Fruit fly (Drosophila melanogaster): ENCODE measurements around the gene CG14625.
A peak's percentile ranks its signal among the peaks of the same experiment; 100 is the strongest.

Gene CG14625

dm6 chrX:1231707-1232106 is 32.4 kb downstream of the CG14625 start:
- TF ChIP-seq pan (optimal IDR thresholded peaks at IDR 0.05) (no peak), fru (GFP tag; optimal IDR thresholded peaks at IDR 0.05) (no peak), Vsx2 (GFP tag; optimal IDR thresholded peaks at IDR 0.05; ENCODE audit: partially characterized antibody) (no peak), Abd-B (GFP tag; optimal IDR thresholded peaks at IDR 0.05) (no peak), psq (GFP tag; optimal IDR thresholded peaks at IDR 0.05) (no peak), CG9705 (GFP tag; optimal IDR thresholded peaks at IDR 0.05) (no peak), OdsH (GFP tag; optimal IDR thresholded peaks at IDR 0.05) (no peak), tai (GFP tag; optimal IDR thresholded peaks at IDR 0.05) (no peak), CG32264 (GFP tag; optimal IDR thresholded peaks at IDR 0.05) (no peak), dsf (GFP tag; optimal IDR thresholded peaks at IDR 0.05; ENCODE audit: borderline replicate concordance) (no peak), usp (GFP tag; optimal IDR thresholded peaks at IDR 0.05) (no peak), Mio (GFP tag; optimal IDR thresholded peaks at IDR 0.05) (no peak), Sp1 (GFP tag; optimal IDR thresholded peaks at IDR 0.05) (no peak), sv (GFP tag; optimal IDR thresholded peaks at IDR 0.05) (no peak), jim (GFP tag; optimal IDR thresholded peaks at IDR 0.05) (no peak), br (GFP tag; optimal IDR thresholded peaks at IDR 0.05) (no peak), Dif (GFP tag; optimal IDR thresholded peaks at IDR 0.05; ENCODE audit: partially characterized antibody) (no peak), Hnf4 (GFP tag; optimal IDR thresholded peaks at IDR 0.05) (no peak)

dm6 chrX:1232533-1233212 is 33.3 kb downstream of the CG14625 start:
- TF ChIP-seq jim (GFP tag; optimal IDR thresholded peaks at IDR 0.05) (no peak), lola (GFP tag; optimal IDR thresholded peaks at IDR 0.05) (no peak), CrebA (GFP tag; optimal IDR thresholded peaks at IDR 0.05; ENCODE audit: borderline replicate concordance) (no peak), woc (GFP tag; optimal IDR thresholded peaks at IDR 0.05) (no peak), psq (GFP tag; optimal IDR thresholded peaks at IDR 0.05) (peak; percentile 21)

dm6 chrX:1233989-1234388 is 34.6 kb downstream of the CG14625 start:
- TF ChIP-seq h (GFP tag; optimal IDR thresholded peaks at IDR 0.05) (no peak), Dif (GFP tag; optimal IDR thresholded peaks at IDR 0.05; ENCODE audit: partially characterized antibody) (peak; percentile 25), brk (GFP tag; optimal IDR thresholded peaks at IDR 0.05) (no peak), woc (GFP tag; optimal IDR thresholded peaks at IDR 0.05) (no peak), dsf (GFP tag; optimal IDR thresholded peaks at IDR 0.05; ENCODE audit: borderline replicate concordance) (no peak), psq (GFP tag; optimal IDR thresholded peaks at IDR 0.05) (no peak)

dm6 chrX:1234817-1235617 is 35.7 kb downstream of the CG14625 start:
- TF ChIP-seq psq (GFP tag; optimal IDR thresholded peaks at IDR 0.05) = peak; percentile 86
- TF ChIP-seq CG9705 (GFP tag; optimal IDR thresholded peaks at IDR 0.05) = peak; percentile 40
- peak; percentile 82 for TF ChIP-seq HLH106 (tag; optimal IDR thresholded peaks at IDR 0.05)
- TF ChIP-seq Hnf4 (GFP tag; optimal IDR thresholded peaks at IDR 0.05) = peak; percentile 69
- TF ChIP-seq dl (GFP tag; optimal IDR thresholded peaks at IDR 0.05; ENCODE audit: insufficient read depth in 1 of 2, partially characterized antibody in 2 of 2) = peak; percentile 23 to 65
- TF ChIP-seq Jra (GFP tag; optimal IDR thresholded peaks at IDR 0.05) = peak; percentile 33
- TF ChIP-seq woc (GFP tag; optimal IDR thresholded peaks at IDR 0.05) = peak; percentile 92
- TF ChIP-seq lola (GFP tag; optimal IDR thresholded peaks at IDR 0.05) = no peak
- TF ChIP-seq Myc (optimal IDR thresholded peaks at IDR 0.05) = no peak
- TF ChIP-seq ey (GFP tag; optimal IDR thresholded peaks at IDR 0.05) = peak; percentile 77
- TF ChIP-seq Hr83 (GFP tag; optimal IDR thresholded peaks at IDR 0.05; ENCODE audit: poor library complexity, severe bottlenecking) = no peak
- TF ChIP-seq Dif (GFP tag; optimal IDR thresholded peaks at IDR 0.05; ENCODE audit: partially characterized antibody) = peak; percentile 67
- peak; percentile 89 for TF ChIP-seq fru (GFP tag; optimal IDR thresholded peaks at IDR 0.05)
- peak; percentile 83 for TF ChIP-seq h (GFP tag; optimal IDR thresholded peaks at IDR 0.05)
- peak; percentile 74 for TF ChIP-seq rgr (GFP tag; optimal IDR thresholded peaks at IDR 0.05)
- peak; percentile 76 for TF ChIP-seq Sp1 (GFP tag; optimal IDR thresholded peaks at IDR 0.05)
- TF ChIP-seq Dfd (GFP tag; optimal IDR thresholded peaks at IDR 0.05) = no peak
- peak; percentile 66 for TF ChIP-seq CG32264 (GFP tag; optimal IDR thresholded peaks at IDR 0.05)
- peak; percentile 74 for TF ChIP-seq dmrt93B (GFP tag; optimal IDR thresholded peaks at IDR 0.05)
- peak; percentile 13 to 75 for TF ChIP-seq foxo (GFP tag; optimal IDR thresholded peaks at IDR 0.05)
- no peak for TF ChIP-seq jim (GFP tag; optimal IDR thresholded peaks at IDR 0.05)
- TF ChIP-seq sv (GFP tag; optimal IDR thresholded peaks at IDR 0.05) = peak; percentile 32
- TF ChIP-seq OdsH (GFP tag; optimal IDR thresholded peaks at IDR 0.05) = peak; percentile 60
- peak; percentile 63 for TF ChIP-seq sage (GFP tag; optimal IDR thresholded peaks at IDR 0.05)
- no peak for TF ChIP-seq tai (GFP tag; optimal IDR thresholded peaks at IDR 0.05)
- no peak for TF ChIP-seq pan (optimal IDR thresholded peaks at IDR 0.05)
- TF ChIP-seq br (GFP tag; optimal IDR thresholded peaks at IDR 0.05) = peak; percentile 86
- no peak for TF ChIP-seq CrebA (GFP tag; optimal IDR thresholded peaks at IDR 0.05; ENCODE audit: borderline replicate concordance)
- TF ChIP-seq Rel (GFP tag; optimal IDR thresholded peaks at IDR 0.05) = peak; percentile 53
- peak; percentile 76 for TF ChIP-seq Rel (tag; optimal IDR thresholded peaks at IDR 0.05)
- no peak for TF ChIP-seq usp (GFP tag; optimal IDR thresholded peaks at IDR 0.05)
- TF ChIP-seq Abd-B (GFP tag; optimal IDR thresholded peaks at IDR 0.05) = no peak
- no peak for TF ChIP-seq Vsx2 (GFP tag; optimal IDR thresholded peaks at IDR 0.05; ENCODE audit: partially characterized antibody)
- TF ChIP-seq brk (GFP tag; optimal IDR thresholded peaks at IDR 0.05) = no peak
- no peak for TF ChIP-seq N (GFP tag; optimal IDR thresholded peaks at IDR 0.05)
- no peak for TF ChIP-seq Mio (GFP tag; optimal IDR thresholded peaks at IDR 0.05)

Measured in whole organism, wandering third instar larva.